Fruit fly (Drosophila melanogaster) whole organism, embryonic: ENCODE measurements around the gene CG42784.

Experiments used
- C15 ChIP-seq: fragments of 200-800 bp; sonication (Bioruptor generic); IDR thresholded peaks from 3 replicates; pipeline ENCODE4 v1.3.6; 2022; ENCODE audit warnings: missing biosample characterization, missing genetic modification characterization
- CG10147 ChIP-seq: fragments of 200-800 bp; sonication (Bioruptor generic); optimal IDR thresholded peaks from 2 replicates; lab custom pipeline; 2019; ENCODE audit warnings: missing biosample characterization, mild to moderate bottlenecking, missing genetic modification characterization, moderate library complexity
- CG13287 ChIP-seq: fragments of 200-800 bp; sonication (Bioruptor generic); IDR thresholded peaks from 2 replicates; pipeline ENCODE4 v1.3.6; 2022; ENCODE audit warnings: missing biosample characterization, missing genetic modification characterization; ENCODE audit not compliant: partially characterized antibody
- CG14441 ChIP-seq: fragments of 200-800 bp; sonication (Bioruptor generic); IDR thresholded peaks from 2 replicates; pipeline ENCODE4 v1.3.6; 2022; ENCODE audit warnings: missing biosample characterization, missing genetic modification characterization
- CG15601 ChIP-seq: fragments of 200-800 bp; sonication (Bioruptor generic); optimal IDR thresholded peaks from 3 replicates; lab custom pipeline; 2019; ENCODE audit warnings: missing biosample characterization, mild to moderate bottlenecking, missing genetic modification characterization, moderate library complexity
- CG15696 ChIP-seq: fragments of 200-800 bp; sonication (Bioruptor generic); optimal IDR thresholded peaks from 2 replicates; lab custom pipeline; 2019; ENCODE audit warnings: missing biosample characterization, mild to moderate bottlenecking, missing genetic modification characterization, moderate library complexity
- CG18476 ChIP-seq: fragments of 200-800 bp; sonication (Bioruptor generic); optimal IDR thresholded peaks from 2 replicates; lab custom pipeline; 2016; ENCODE audit warnings: missing biosample characterization, mild to moderate bottlenecking, missing genetic modification characterization
- CG2116 ChIP-seq: fragments of 200-800 bp; sonication (Bioruptor generic); optimal IDR thresholded peaks from 3 replicates; lab custom pipeline; 2018; ENCODE audit warnings: missing biosample characterization, mild to moderate bottlenecking, missing genetic modification characterization
- CG2889 ChIP-seq: fragments of 200-800 bp; sonication (Bioruptor generic); IDR thresholded peaks from 3 replicates; pipeline ENCODE4 v1.3.6; 2022; ENCODE audit warnings: missing biosample characterization, missing genetic modification characterization
- CG34422 ChIP-seq: fragments of 200-800 bp; sonication (Bioruptor generic); IDR thresholded peaks from 3 replicates; pipeline ENCODE4 v1.3.6; 2022; ENCODE audit warnings: missing biosample characterization, missing genetic modification characterization
- CG43689 ChIP-seq: fragments of 200-800 bp; sonication (Bioruptor generic); IDR thresholded peaks from 2 replicates; pipeline ENCODE4 v1.3.6; 2022; ENCODE audit warnings: missing biosample characterization, missing genetic modification characterization
- CG4424 ChIP-seq: fragments of 200-800 bp; sonication (Bioruptor generic); optimal IDR thresholded peaks from 3 replicates; lab custom pipeline; 2016; ENCODE audit warnings: missing biosample characterization, missing genetic modification characterization
- CG4820 ChIP-seq: fragments of 200-800 bp; sonication (Bioruptor generic); optimal IDR thresholded peaks from 3 replicates; lab custom pipeline; 2016; ENCODE audit warnings: missing biosample characterization, missing genetic modification characterization
- CG6175 ChIP-seq: fragments of 200-800 bp; sonication (Bioruptor generic); IDR thresholded peaks from 3 replicates; pipeline ENCODE4 v1.3.6; 2022; ENCODE audit warnings: missing biosample characterization, missing genetic modification characterization
- CG9932 ChIP-seq: fragments of 200-800 bp; sonication (Bioruptor generic); IDR thresholded peaks from 2 replicates; pipeline ENCODE4 v1.3.6; 2022; ENCODE audit warnings: missing biosample characterization, missing genetic modification characterization
- CrebB ChIP-seq: fragments of 200-800 bp; sonication (Bioruptor generic); optimal IDR thresholded peaks from 3 replicates; lab custom pipeline; 2018; ENCODE audit warnings: missing biosample characterization, mild to moderate bottlenecking, missing genetic modification characterization
- Dbx ChIP-seq: fragments of 200-800 bp; sonication (Bioruptor generic); IDR thresholded peaks from 3 replicates; pipeline ENCODE4 v1.3.6; 2022; ENCODE audit warnings: missing biosample characterization, missing genetic modification characterization
- Dp ChIP-seq: fragments of 200-800 bp; sonication (Bioruptor generic); optimal IDR thresholded peaks from 2 replicates; lab custom pipeline; 2018; ENCODE audit warnings: missing biosample characterization, mild to moderate bottlenecking, missing genetic modification characterization, moderate library complexity
- Hmx ChIP-seq: fragments of 200-800 bp; sonication (Bioruptor generic); optimal IDR thresholded peaks from 2 replicates; lab custom pipeline; 2016; ENCODE audit warnings: missing biosample characterization, missing genetic modification characterization
- Hr3 ChIP-seq: fragments of 200-800 bp; sonication (Bioruptor generic); optimal IDR thresholded peaks from 3 replicates; lab custom pipeline; 2016; ENCODE audit warnings: missing biosample characterization, missing genetic modification characterization
- Hsf ChIP-seq: fragments of 200-800 bp; sonication (Bioruptor generic); optimal IDR thresholded peaks from 3 replicates; lab custom pipeline; 2016; ENCODE audit warnings: missing biosample characterization, missing genetic modification characterization
- Nf-YC ChIP-seq: fragments of 200-800 bp; optimal IDR thresholded peaks from 3 replicates; lab custom pipeline; 2019; ENCODE audit warnings: missing biosample characterization, mild to moderate bottlenecking, missing genetic modification characterization, moderate library complexity
- NfI ChIP-seq: fragments of 200-800 bp; sonication (Bioruptor generic); optimal IDR thresholded peaks from 3 replicates; lab custom pipeline; 2018; ENCODE audit warnings: missing biosample characterization, mild to moderate bottlenecking, missing genetic modification characterization, moderate library complexity
- Opbp ChIP-seq: fragments of 200-800 bp; sonication (Bioruptor generic); IDR thresholded peaks from 3 replicates; pipeline ENCODE4 v1.3.6; 2022; ENCODE audit warnings: missing biosample characterization, missing genetic modification characterization; ENCODE audit not compliant: partially characterized antibody
- Scr ChIP-seq: fragments of 200-800 bp; sonication (Bioruptor generic); IDR thresholded peaks from 2 replicates; pipeline ENCODE4 v1.3.6; 2022; ENCODE audit warnings: missing biosample characterization, missing genetic modification characterization; ENCODE audit not compliant: partially characterized antibody
- Six4 ChIP-seq: fragments of 200-800 bp; sonication (Bioruptor generic); optimal IDR thresholded peaks from 2 replicates; lab custom pipeline; 2016; ENCODE audit warnings: missing biosample characterization, missing genetic modification characterization
- YL-1 ChIP-seq: fragments of 200-800 bp; sonication (Bioruptor generic); optimal IDR thresholded peaks from 3 replicates; lab custom pipeline; 2017; ENCODE audit warnings: missing biosample characterization, mild to moderate bottlenecking, missing genetic modification characterization
- abd-A ChIP-seq: fragments of 200-800 bp; sonication (Bioruptor generic); optimal IDR thresholded peaks from 3 replicates; lab custom pipeline; 2019; ENCODE audit warnings: missing biosample characterization, mild to moderate bottlenecking, missing genetic modification characterization, moderate library complexity
- az2 ChIP-seq: fragments of 200-800 bp; sonication (Bioruptor generic); optimal IDR thresholded peaks from 3 replicates; lab custom pipeline; 2016; ENCODE audit warnings: missing biosample characterization, missing genetic modification characterization
- cato ChIP-seq: fragments of 200-800 bp; sonication (Bioruptor generic); optimal IDR thresholded peaks from 2 replicates; lab custom pipeline; 2016; ENCODE audit warnings: missing biosample characterization, missing genetic modification characterization, borderline replicate concordance
- en ChIP-seq: fragments of 200-800 bp; sonication (Bioruptor generic); optimal IDR thresholded peaks from 2 replicates; lab custom pipeline; 2016; ENCODE audit warnings: missing biosample characterization, missing genetic modification characterization
- gem ChIP-seq: fragments of 200-800 bp; sonication (Bioruptor generic); optimal IDR thresholded peaks from 2 replicates; lab custom pipeline; 2019; ENCODE audit warnings: missing biosample characterization, mild to moderate bottlenecking, missing genetic modification characterization, moderate library complexity
- hb ChIP-seq: fragments of 200-800 bp; sonication (Bioruptor generic); IDR thresholded peaks from 3 replicates; pipeline ENCODE4 v1.3.6; 2022; ENCODE audit warnings: missing biosample characterization, missing genetic modification characterization; ENCODE audit not compliant: partially characterized antibody
- jumu ChIP-seq: fragments of 200-800 bp; sonication (Bioruptor generic); optimal IDR thresholded peaks from 3 replicates; lab custom pipeline; 2016; ENCODE audit warnings: missing biosample characterization, missing genetic modification characterization
- klu ChIP-seq: fragments of 200-800 bp; sonication (Bioruptor generic); IDR thresholded peaks from 2 replicates; pipeline ENCODE4 v1.3.6; 2022; ENCODE audit warnings: missing biosample characterization, missing genetic modification characterization
- lab ChIP-seq: fragments of 200-800 bp; sonication (Bioruptor generic); optimal IDR thresholded peaks from 3 replicates; lab custom pipeline; 2017; ENCODE audit warnings: missing biosample characterization, missing genetic modification characterization, mild to moderate bottlenecking, moderate library complexity, missing genetic modification reagents
- maf-S ChIP-seq: fragments of 200-800 bp; sonication (Bioruptor generic); optimal IDR thresholded peaks from 2 replicates; lab custom pipeline; 2016; ENCODE audit warnings: missing biosample characterization, missing genetic modification characterization
- org-1 ChIP-seq: fragments of 200-800 bp; sonication (Bioruptor generic); optimal IDR thresholded peaks from 2 replicates; lab custom pipeline; 2017; ENCODE audit warnings: missing biosample characterization, missing genetic modification characterization
- peb ChIP-seq: fragments of 200-800 bp; sonication (Bioruptor generic); IDR thresholded peaks from 2 replicates; pipeline ENCODE4 v1.3.6; 2022; ENCODE audit warnings: missing biosample characterization, missing genetic modification characterization
- pho ChIP-seq: fragments of 200-800 bp; sonication (Bioruptor generic); optimal IDR thresholded peaks from 2 replicates; lab custom pipeline; 2016; ENCODE audit warnings: missing biosample characterization, missing genetic modification characterization
- pzg ChIP-seq: fragments of 200-800 bp; sonication (Bioruptor generic); optimal IDR thresholded peaks from 3 replicates; lab custom pipeline; 2018; ENCODE audit warnings: missing biosample characterization, mild to moderate bottlenecking, missing genetic modification characterization, moderate library complexity
- repo ChIP-seq: fragments of 200-800 bp; sonication (Bioruptor generic); optimal IDR thresholded peaks from 2 replicates; lab custom pipeline; 2016; ENCODE audit warnings: missing biosample characterization, missing genetic modification characterization
- sc ChIP-seq, 3 experiments: fragments of >200 bp in 2 of 3; fragments of 200-800 bp in 1 of 3; sonication (Bioruptor generic) in 1 of 3; optimal IDR thresholded peaks; 2 replicates in 2 of 3; 3 replicates in 1 of 3; lab custom pipeline; 2017; ENCODE audit warnings: mild to moderate bottlenecking in 1 of 3, missing biosample characterization in 1 of 3, missing genetic modification characterization in 1 of 3, missing genetic modification reagents in 1 of 3
- sim ChIP-seq: fragments of 200-800 bp; sonication (Bioruptor generic); IDR thresholded peaks from 2 replicates; pipeline ENCODE4 v1.3.6; 2022; ENCODE audit warnings: missing biosample characterization, missing genetic modification characterization
- tna ChIP-seq: fragments of 200-800 bp; sonication (Bioruptor generic); IDR thresholded peaks from 2 replicates; pipeline ENCODE4 v1.3.6; 2022; ENCODE audit warnings: missing biosample characterization, missing genetic modification characterization; ENCODE audit not compliant: partially characterized antibody
- trem ChIP-seq: fragments of 200-800 bp; optimal IDR thresholded peaks from 3 replicates; lab custom pipeline; 2019; ENCODE audit warnings: missing biosample characterization, mild to moderate bottlenecking, missing genetic modification characterization, moderate library complexity
- unpg ChIP-seq: fragments of 200-800 bp; sonication (Bioruptor generic); optimal IDR thresholded peaks from 3 replicates; lab custom pipeline; 2018; ENCODE audit warnings: missing biosample characterization, mild to moderate bottlenecking, missing genetic modification characterization, moderate library complexity
- zen ChIP-seq: fragments of 200-800 bp; sonication (Bioruptor generic); optimal IDR thresholded peaks from 3 replicates; lab custom pipeline; 2018; ENCODE audit warnings: missing biosample characterization, mild to moderate bottlenecking, missing genetic modification characterization, moderate library complexity
- zf30C ChIP-seq: fragments of 200-800 bp; sonication (Bioruptor generic); optimal IDR thresholded peaks from 3 replicates; lab custom pipeline; 2018; ENCODE audit warnings: missing biosample characterization, mild to moderate bottlenecking, missing genetic modification characterization

Gene CG42784

dm6 chr2L:13366109-13366747 lies 49.0 kb upstream of the CG42784 start, which contains the start of the genes Nnp-1 and Grx3:
Nnp-1 (minus strand) TSS chr2L:13366189.
Grx3 (plus strand) TSS chr2L:13366447.
- no peak for TF ChIP-seq unpg (GFP tag; lab: Kevin White, UChicago)
- peak; percentile 59 for TF ChIP-seq CG4424 (GFP tag; lab: Kevin White, UChicago)
- TF ChIP-seq zen (tag; lab: Kevin White, UChicago), result peak; percentile 28
- TF ChIP-seq gem, result no peak
- no peak for TF ChIP-seq C15 (GFP tag; lab: Robert Waterston, UW)
- TF ChIP-seq en (GFP tag; lab: Kevin White, UChicago), result no peak
- TF ChIP-seq CG6175 (GFP tag; lab: Robert Waterston, UW), result no peak
- no peak for TF ChIP-seq sim (GFP tag; lab: Robert Waterston, UW)
- TF ChIP-seq Hmx, result no peak
- no peak for TF ChIP-seq peb (GFP tag; lab: Robert Waterston, UW)
- TF ChIP-seq CG2116 (GFP tag; lab: Kevin White, UChicago), result peak; percentile 54
- TF ChIP-seq Hsf (GFP tag; lab: Kevin White, UChicago), result peak; percentile 7
- peak; percentile 10 for TF ChIP-seq Six4 (GFP tag; lab: Kevin White, UChicago)
- no peak for TF ChIP-seq CG15601 (tag; lab: Kevin White, UChicago)
- no peak for TF ChIP-seq CG18476
- TF ChIP-seq CG2889 (GFP tag; lab: Robert Waterston, UW), result no peak
- peak; percentile 1 for TF ChIP-seq Dp (GFP tag; lab: Kevin White, UChicago)
- no peak for TF ChIP-seq CG43689
- TF ChIP-seq maf-S (GFP tag; lab: Kevin White, UChicago), result no peak
- TF ChIP-seq az2, result peak; percentile 21
- TF ChIP-seq repo (GFP tag; lab: Kevin White, UChicago), result no peak
- TF ChIP-seq trem (tag; lab: Kevin White, UChicago), result peak; percentile 75
- peak; percentile 71 for TF ChIP-seq CG9932 (GFP tag; lab: Robert Waterston, UW)
- TF ChIP-seq tna (GFP tag; lab: Robert Waterston, UW), result 0 out of 2 replicates have a peak, but pooled peaks have one; percentile 12
- TF ChIP-seq zf30C (GFP tag; lab: Kevin White, UChicago), result no peak
- TF ChIP-seq Scr (GFP tag; lab: Robert Waterston, UW), result no peak
- TF ChIP-seq YL-1 (GFP tag; lab: Kevin White, UChicago), result peak; percentile 78
- peak; percentile 65 for TF ChIP-seq CG15696 (tag; lab: Kevin White, UChicago)
- peak; percentile 49 for TF ChIP-seq pzg
- TF ChIP-seq CG13287 (GFP tag; lab: Robert Waterston, UW), result 0 out of 2 replicates have a peak, but pooled peaks have one; percentile 30
- peak; percentile 7 for TF ChIP-seq pho
- TF ChIP-seq Dbx (GFP tag; lab: Robert Waterston, UW), result peak; percentile 16; the same call in 1 of the 3 replicates
- TF ChIP-seq CG34422, result peak; percentile 65
- no peak for TF ChIP-seq lab (GFP tag; lab: Kevin White, UChicago)
- no peak for TF ChIP-seq Nf-YC (tag; lab: Kevin White, UChicago)
- TF ChIP-seq hb, result no peak
- TF ChIP-seq cato (GFP tag; lab: Kevin White, UChicago), result no peak
- TF ChIP-seq CG10147 (GFP tag; lab: Kevin White, UChicago), result no peak
- TF ChIP-seq NfI, result peak; percentile 59
- peak; percentile 45 for TF ChIP-seq CG4820 (GFP tag; lab: Kevin White, UChicago)
- no peak for TF ChIP-seq Opbp
- peak; percentile 14; the same call in 1 of the 2 replicates for TF ChIP-seq klu
- TF ChIP-seq Hr3 (GFP tag; lab: Kevin White, UChicago), result peak; percentile 70
- TF ChIP-seq jumu (GFP tag; lab: Kevin White, UChicago), result no peak
- no peak for TF ChIP-seq CrebB (tag; lab: Kevin White, UChicago)
- TF ChIP-seq org-1 (GFP tag; lab: Kevin White, UChicago), result no peak
- no peak for TF ChIP-seq abd-A (tag; lab: Kevin White, UChicago)
- TF ChIP-seq sc (optimal IDR thresholded peaks at IDR 0.05; lab: Kevin White, UChicago), result no peak
- no peak for TF ChIP-seq sc (GFP tag; optimal IDR thresholded peaks at IDR 0.05; lab: Kevin White, UChicago)
- peak; percentile 13; the same call in 1 of the 2 replicates for TF ChIP-seq CG14441 (GFP tag; lab: Robert Waterston, UW)
